Fruit fly (Drosophila melanogaster) whole organism, embryonic: ENCODE data around the gene CheB38b.
A peak's percentile ranks its signal among the peaks of the same experiment; 100 is the strongest.

Experiments
- Aef1 ChIP-seq: fragments of 200-800 bp; sonication (Bioruptor generic); IDR thresholded peaks from 3 replicates; pipeline ENCODE4 v1.3.6; 2022; ENCODE audit warnings: missing biosample characterization, missing genetic modification characterization
- Atf-2 ChIP-seq: fragments of 200-800 bp; sonication (Bioruptor generic); optimal IDR thresholded peaks from 2 replicates; lab custom pipeline; 2016; ENCODE audit warnings: missing biosample characterization, missing genetic modification characterization
- Awh ChIP-seq: fragments of 200-800 bp; sonication (Bioruptor generic); IDR thresholded peaks from 2 replicates; pipeline ENCODE4, ENCODE4 v1.3.6; 2022; ENCODE audit warnings: missing biosample characterization, missing genetic modification characterization
- BEAF-32 ChIP-seq: fragments of 200-800 bp; sonication (Bioruptor generic); optimal IDR thresholded peaks from 3 replicates; lab custom pipeline; 2017; ENCODE audit warnings: missing biosample characterization, missing genetic modification characterization, mild to moderate bottlenecking, moderate library complexity, missing genetic modification reagents
- Blimp-1 ChIP-seq: fragments of 200-800 bp; sonication (Bioruptor generic); optimal IDR thresholded peaks from 3 replicates; lab custom pipeline; 2018; ENCODE audit warnings: missing biosample characterization, missing genetic modification characterization, mild to moderate bottlenecking, moderate library complexity, missing genetic modification reagents
- CG10209 ChIP-seq: fragments of 200-800 bp; sonication (Bioruptor generic); optimal IDR thresholded peaks from 3 replicates; lab custom pipeline; 2017; ENCODE audit warnings: missing biosample characterization, mild to moderate bottlenecking, missing genetic modification characterization, missing genetic modification reagents
- CG11085 ChIP-seq: fragments of 200-800 bp; sonication (Bioruptor generic); IDR thresholded peaks from 2 replicates; pipeline ENCODE4 v1.3.6; 2022; ENCODE audit warnings: missing biosample characterization, missing genetic modification characterization
- CG11398 ChIP-seq: fragments of 200-800 bp; sonication (Bioruptor generic); optimal IDR thresholded peaks from 2 replicates; lab custom pipeline; 2016; ENCODE audit warnings: missing biosample characterization, missing genetic modification characterization
- CG1529 ChIP-seq: fragments of 200-800 bp; sonication (Bioruptor generic); optimal IDR thresholded peaks from 3 replicates; lab custom pipeline; 2018; ENCODE audit warnings: missing biosample characterization, missing genetic modification characterization
- CG17361 ChIP-seq: fragments of 200-800 bp; sonication (Bioruptor generic); IDR thresholded peaks from 3 replicates; pipeline ENCODE4 v1.3.6; 2022; ENCODE audit warnings: missing biosample characterization, missing genetic modification characterization
- CG17568 ChIP-seq: fragments of 200-800 bp; sonication (Bioruptor generic); optimal IDR thresholded peaks from 2 replicates; lab custom pipeline; 2018; ENCODE audit warnings: missing biosample characterization, mild to moderate bottlenecking, missing genetic modification characterization, moderate library complexity
- CG17829 ChIP-seq: fragments of 200-800 bp; optimal IDR thresholded peaks from 2 replicates; lab custom pipeline; 2019; ENCODE audit warnings: missing biosample characterization, mild to moderate bottlenecking, missing genetic modification characterization, moderate library complexity
- CG18011 ChIP-seq: fragments of 200-800 bp; sonication (Bioruptor generic); optimal IDR thresholded peaks from 2 replicates; lab custom pipeline; 2017; ENCODE audit warnings: missing biosample characterization, missing genetic modification characterization, mild to moderate bottlenecking, moderate library complexity, missing genotype
- CG33557 ChIP-seq: fragments of 200-800 bp; sonication (Bioruptor generic); optimal IDR thresholded peaks from 2 replicates; lab custom pipeline; 2019; ENCODE audit warnings: missing biosample characterization, mild to moderate bottlenecking, missing genetic modification characterization, moderate library complexity
- CG3726 ChIP-seq: fragments of 200-800 bp; sonication (Bioruptor generic); IDR thresholded peaks from 3 replicates; pipeline ENCODE4, ENCODE4 v1.3.6; 2022; ENCODE audit warnings: missing biosample characterization, missing genetic modification characterization
- CG3838 ChIP-seq: fragments of 200-800 bp; sonication (Bioruptor generic); optimal IDR thresholded peaks from 3 replicates; lab custom pipeline; 2016; ENCODE audit warnings: missing biosample characterization, missing genetic modification characterization
- CG6175 ChIP-seq: fragments of 200-800 bp; sonication (Bioruptor generic); IDR thresholded peaks from 3 replicates; pipeline ENCODE4 v1.3.6; 2022; ENCODE audit warnings: missing biosample characterization, missing genetic modification characterization
- CG7556 ChIP-seq: fragments of 200-800 bp; sonication (Bioruptor generic); optimal IDR thresholded peaks from 2 replicates; lab custom pipeline; 2017; ENCODE audit warnings: missing biosample characterization, mild to moderate bottlenecking, missing genetic modification characterization
- CG8478 ChIP-seq: fragments of >200 bp; optimal IDR thresholded peaks from 2 replicates; lab custom pipeline; 2018
- CG9437 ChIP-seq: fragments of 200-800 bp; sonication (Bioruptor generic); optimal IDR thresholded peaks from 2 replicates; lab custom pipeline; 2018; ENCODE audit warnings: missing biosample characterization, mild to moderate bottlenecking, missing genetic modification characterization
- CG9727 ChIP-seq: fragments of 200-800 bp; sonication (Bioruptor generic); optimal IDR thresholded peaks from 3 replicates; lab custom pipeline; 2017; ENCODE audit warnings: missing biosample characterization, mild to moderate bottlenecking, missing genetic modification characterization
- Camta ChIP-seq: fragments of 200-800 bp; sonication (Bioruptor generic); optimal IDR thresholded peaks from 2 replicates; lab custom pipeline; 2016; ENCODE audit warnings: missing biosample characterization, missing genetic modification characterization
- D19B ChIP-seq: fragments of 200-800 bp; sonication (Bioruptor generic); optimal IDR thresholded peaks from 2 replicates; lab custom pipeline; 2017; ENCODE audit warnings: missing biosample characterization, mild to moderate bottlenecking, missing genetic modification characterization
- Dfd ChIP-seq, 2 experiments: fragments of >200 bp; optimal IDR thresholded peaks; 2 replicates each; lab custom pipeline; 2017; ENCODE audit warnings: missing biosample characterization in 2 of 2, missing genetic modification characterization in 2 of 2
- HLH54F ChIP-seq: fragments of 200-800 bp; sonication (Bioruptor generic); optimal IDR thresholded peaks from 3 replicates; lab custom pipeline; 2016; ENCODE audit warnings: missing biosample characterization, missing genetic modification characterization
- HmgZ ChIP-seq: fragments of 200-800 bp; sonication (Bioruptor generic); optimal IDR thresholded peaks from 2 replicates; lab custom pipeline; 2018; ENCODE audit warnings: missing biosample characterization, mild to moderate bottlenecking, missing genetic modification characterization
- Hmx ChIP-seq: fragments of 200-800 bp; sonication (Bioruptor generic); optimal IDR thresholded peaks from 2 replicates; lab custom pipeline; 2016; ENCODE audit warnings: missing biosample characterization, missing genetic modification characterization
- Hr3 ChIP-seq: fragments of 200-800 bp; sonication (Bioruptor generic); optimal IDR thresholded peaks from 3 replicates; lab custom pipeline; 2016; ENCODE audit warnings: missing biosample characterization, missing genetic modification characterization
- Hr78 ChIP-seq, 2 experiments: fragments of 200-800 bp in 1 of 2; fragments of >200 bp in 1 of 2; sonication (Bioruptor generic) in 1 of 2; optimal IDR thresholded peaks; 2 replicates each; lab custom pipeline; 2017 to 2019; ENCODE audit warnings: missing biosample characterization in 2 of 2, missing genetic modification characterization in 2 of 2, mild to moderate bottlenecking in 1 of 2, moderate library complexity in 1 of 2
- Jarid2 ChIP-seq: fragments of 200-800 bp; sonication (Bioruptor generic); optimal IDR thresholded peaks from 3 replicates; lab custom pipeline; 2017; ENCODE audit warnings: mild to moderate bottlenecking, missing biosample characterization, missing genetic modification reagents, missing genetic modification characterization
- Mad ChIP-seq: fragments of 200-800 bp; sonication (Bioruptor generic); optimal IDR thresholded peaks from 2 replicates; lab custom pipeline; 2016; ENCODE audit warnings: missing biosample characterization, missing genetic modification characterization
- NK7.1 ChIP-seq: fragments of 200-800 bp; sonication (Bioruptor generic); optimal IDR thresholded peaks from 3 replicates; lab custom pipeline; 2016; ENCODE audit warnings: missing biosample characterization, missing genetic modification characterization
- Ptx1 ChIP-seq: fragments of 200-800 bp; sonication (Bioruptor generic); IDR thresholded peaks from 2 replicates; pipeline ENCODE4 v1.3.6; 2022; ENCODE audit warnings: missing biosample characterization, missing genetic modification characterization
- Ravus ChIP-seq: fragments of 200-800 bp; sonication (Bioruptor generic); IDR thresholded peaks from 2 replicates; pipeline ENCODE4 v1.3.6; 2022; ENCODE audit warnings: missing biosample characterization, missing genetic modification characterization
- ap ChIP-seq: fragments of 200-800 bp; sonication (Bioruptor generic); IDR thresholded peaks from 2 replicates; pipeline ENCODE4 v1.3.6; 2022; ENCODE audit warnings: missing biosample characterization, missing genetic modification characterization
- dmrt99B ChIP-seq: fragments of 200-800 bp; sonication (Bioruptor generic); optimal IDR thresholded peaks from 2 replicates; lab custom pipeline; 2018; ENCODE audit warnings: missing biosample characterization, mild to moderate bottlenecking, missing genetic modification characterization, moderate library complexity
- eve ChIP-seq, 2 experiments: fragments of >200 bp; optimal IDR thresholded peaks; 2 replicates each; lab custom pipeline; 2017; ENCODE audit warnings: missing biosample characterization in 2 of 2, missing genetic modification characterization in 2 of 2
- ewg ChIP-seq: fragments of 200-800 bp; sonication (Bioruptor generic); optimal IDR thresholded peaks from 3 replicates; lab custom pipeline; 2017; ENCODE audit warnings: mild to moderate bottlenecking, missing biosample characterization, missing genetic modification reagents, missing genetic modification characterization
- lab ChIP-seq: fragments of 200-800 bp; sonication (Bioruptor generic); optimal IDR thresholded peaks from 3 replicates; lab custom pipeline; 2017; ENCODE audit warnings: missing biosample characterization, missing genetic modification characterization, mild to moderate bottlenecking, moderate library complexity, missing genetic modification reagents
- nerfin-1 ChIP-seq: fragments of 200-800 bp; sonication (Bioruptor generic); optimal IDR thresholded peaks from 3 replicates; lab custom pipeline; 2019; ENCODE audit warnings: missing biosample characterization, mild to moderate bottlenecking, missing genetic modification characterization, moderate library complexity
- otp ChIP-seq: fragments of 200-800 bp; sonication (Bioruptor generic); IDR thresholded peaks from 3 replicates; pipeline ENCODE4, ENCODE4 v1.3.6; 2022; ENCODE audit warnings: missing biosample characterization, missing genetic modification characterization
- phol ChIP-seq: fragments of 200-800 bp; sonication (Bioruptor generic); optimal IDR thresholded peaks from 3 replicates; lab custom pipeline; 2018; ENCODE audit warnings: missing biosample characterization, mild to moderate bottlenecking, missing genetic modification characterization, moderate library complexity
- scrt ChIP-seq: fragments of 200-800 bp; sonication (Bioruptor generic); optimal IDR thresholded peaks from 2 replicates; lab custom pipeline; 2018; ENCODE audit warnings: missing biosample characterization, mild to moderate bottlenecking, missing genetic modification characterization, moderate library complexity
- sens-2 ChIP-seq: fragments of 200-800 bp; sonication (Bioruptor generic); IDR thresholded peaks from 2 replicates; pipeline ENCODE4 v1.3.6; 2022; ENCODE audit warnings: missing biosample characterization, missing genetic modification characterization
- slou ChIP-seq: fragments of 200-800 bp; sonication (Bioruptor generic); optimal IDR thresholded peaks from 3 replicates; lab custom pipeline; 2016; ENCODE audit warnings: missing biosample characterization, missing genetic modification characterization
- stc ChIP-seq: fragments of 200-800 bp; sonication (Bioruptor generic); IDR thresholded peaks from 2 replicates; pipeline ENCODE4 v1.3.6; 2022; ENCODE audit warnings: missing biosample characterization, missing genetic modification characterization
- tna ChIP-seq: fragments of 200-800 bp; sonication (Bioruptor generic); IDR thresholded peaks from 2 replicates; pipeline ENCODE4 v1.3.6; 2022; ENCODE audit warnings: missing biosample characterization, missing genetic modification characterization; ENCODE audit not compliant: partially characterized antibody
- trem ChIP-seq: fragments of 200-800 bp; optimal IDR thresholded peaks from 3 replicates; lab custom pipeline; 2019; ENCODE audit warnings: missing biosample characterization, mild to moderate bottlenecking, missing genetic modification characterization, moderate library complexity
- vnd ChIP-seq: fragments of 200-800 bp; sonication (Bioruptor generic); IDR thresholded peaks from 3 replicates; pipeline ENCODE4 v1.3.6; 2022; ENCODE audit warnings: missing biosample characterization, missing genetic modification characterization; ENCODE audit not compliant: partially characterized antibody
- wor ChIP-seq: fragments of 200-800 bp; sonication (Bioruptor generic); IDR thresholded peaks from 2 replicates; pipeline ENCODE4 v1.3.6; 2022; ENCODE audit warnings: missing biosample characterization, missing genetic modification characterization

The CheB38b gene

dm6 chr2L:20864764-20865265, 47.7 kb upstream of the CheB38b start, which contains the start of gene CG9338 (continued):
- peak; percentile 62 for TF ChIP-seq CG3838
- TF ChIP-seq tna (GFP tag; lab: Robert Waterston, UW), result no peak
- no peak for TF ChIP-seq CG8478 (lab: Kevin White, UChicago)
- peak; percentile 47; the same call in 1 of the 2 replicates for TF ChIP-seq Ravus
- peak; percentile 80 for TF ChIP-seq CG6175 (GFP tag; lab: Robert Waterston, UW)
- no peak for TF ChIP-seq Dfd (GFP tag; optimal IDR thresholded peaks at IDR 0.05; lab: Kevin White, UChicago)
- peak; percentile 42; the same call in 1 of the 2 replicates for TF ChIP-seq ap (GFP tag; lab: Robert Waterston, UW)
- peak; percentile 74; the same call in 1 of the 3 replicates for TF ChIP-seq CG3726 (GFP tag; lab: Robert Waterston, UW)
- TF ChIP-seq CG10209 (GFP tag; lab: Kevin White, UChicago), result peak; percentile 77
- TF ChIP-seq CG7556 (GFP tag; lab: Kevin White, UChicago), result peak; percentile 86
- TF ChIP-seq Camta, result peak; percentile 74
- TF ChIP-seq CG17361 (GFP tag; lab: Robert Waterston, UW), result peak; percentile 97
- peak; percentile 94 for TF ChIP-seq phol (tag; lab: Kevin White, UChicago)
- peak; percentile 60 for TF ChIP-seq Mad (GFP tag; lab: Kevin White, UChicago)
- peak; percentile 76 for TF ChIP-seq NK7.1
- peak; percentile 67 for TF ChIP-seq wor (GFP tag; lab: Robert Waterston, UW)
- TF ChIP-seq HmgZ (tag; lab: Kevin White, UChicago), result peak; percentile 85
- TF ChIP-seq nerfin-1 (tag; lab: Kevin White, UChicago), result peak; percentile 91
- TF ChIP-seq Awh (GFP tag; lab: Robert Waterston, UW), result peak; percentile 92
- TF ChIP-seq CG11085 (GFP tag; lab: Robert Waterston, UW), result peak; percentile 85
- TF ChIP-seq CG9437, result peak; percentile 58
- TF ChIP-seq dmrt99B (tag; lab: Kevin White, UChicago), result peak; percentile 95
- TF ChIP-seq CG17829 (tag; lab: Kevin White, UChicago), result peak; percentile 95
- TF ChIP-seq slou (GFP tag; lab: Kevin White, UChicago), result peak; percentile 47
- peak; percentile 62 for TF ChIP-seq CG1529 (GFP tag; lab: Kevin White, UChicago)
- TF ChIP-seq Hr3, result peak; percentile 73
- peak; percentile 92 for TF ChIP-seq trem
- peak; percentile 83 for TF ChIP-seq Jarid2 (GFP tag; lab: Kevin White, UChicago)
- TF ChIP-seq CG33557 (GFP tag; lab: Kevin White, UChicago), result peak; percentile 33
- no peak for TF ChIP-seq otp (GFP tag; lab: Robert Waterston, UW)
- TF ChIP-seq CG18011 (GFP tag; lab: Kevin White, UChicago), result peak; percentile 70
- peak; percentile 83 for TF ChIP-seq CG11398 (GFP tag; lab: Kevin White, UChicago)
- peak; percentile 74 for TF ChIP-seq CG9727 (GFP tag; lab: Kevin White, UChicago)
- peak; percentile 85 for TF ChIP-seq CG17568 (GFP tag; lab: Kevin White, UChicago)
- TF ChIP-seq Ptx1, result peak; percentile 85
- no peak for TF ChIP-seq BEAF-32 (GFP tag; lab: Kevin White, UChicago)
- peak in 1 of 2 experiments; percentile 97 for TF ChIP-seq eve (GFP tag; optimal IDR thresholded peaks at IDR 0.05; lab: Kevin White, UChicago)
- TF ChIP-seq lab, result peak; percentile 96
- peak; percentile 93 for TF ChIP-seq Blimp-1 (GFP tag; lab: Kevin White, UChicago)
- peak; percentile 60 for TF ChIP-seq Hmx (GFP tag; lab: Kevin White, UChicago)
- TF ChIP-seq D19B (GFP tag; lab: Kevin White, UChicago), result peak; percentile 98
- peak; percentile 95 for TF ChIP-seq stc
- peak; percentile 60 for TF ChIP-seq ewg
- 0 out of 3 replicates have a peak, but pooled peaks have one; percentile 23 for TF ChIP-seq vnd
- peak; percentile 75; the same call in 2 of the 3 replicates for TF ChIP-seq Aef1 (GFP tag; lab: Robert Waterston, UW)
- peak; percentile 94 for TF ChIP-seq scrt
- TF ChIP-seq Atf-2 (GFP tag; lab: Kevin White, UChicago), result peak; percentile 70
- peak; percentile 73 for TF ChIP-seq HLH54F (GFP tag; lab: Kevin White, UChicago)
- TF ChIP-seq Hr78 (GFP tag; optimal IDR thresholded peaks at IDR 0.05; lab: Kevin White, UChicago), result peak in 1 of 2 experiments; percentile 57
- TF ChIP-seq sens-2 (GFP tag; lab: Robert Waterston, UW), result 0 out of 2 replicates have a peak, but pooled peaks have one; percentile 11
